Worm (Caenorhabditis elegans) whole organism, late embryonic: ENCODE data around the gene M18.6.

Experiments used
- ama-1 ChIP-seq: fragments of 150-350 bp; optimal IDR thresholded peaks from 2 replicates; lab custom pipeline; 2014
- ceh-9 ChIP-seq: sonication (generic microtip); optimal IDR thresholded peaks from 2 replicates; lab custom pipeline; 2016; ENCODE audit warnings: mild to moderate bottlenecking, missing genetic modification characterization, inconsistent platforms, missing compliant biosample characterization
- elt-4 ChIP-seq: sonication (generic microtip); optimal IDR thresholded peaks from 2 replicates; lab custom pipeline; 2016; ENCODE audit warnings: missing genetic modification characterization, missing compliant biosample characterization
- ets-4 ChIP-seq: sonication (generic microtip); optimal IDR thresholded peaks from 2 replicates; lab custom pipeline; 2016; ENCODE audit warnings: missing genetic modification characterization, missing compliant biosample characterization
- fax-1 ChIP-seq: sonication (generic microtip); optimal IDR thresholded peaks from 2 replicates; lab custom pipeline; 2016; ENCODE audit warnings: missing genotype, missing genetic modification characterization, missing compliant biosample characterization
- hlh-6 ChIP-seq: sonication (generic microtip); optimal IDR thresholded peaks from 2 replicates; lab custom pipeline; 2016; ENCODE audit warnings: missing genotype, missing genetic modification characterization, missing compliant biosample characterization
- lin-11 ChIP-seq: fragments of 200-800 bp; sonication (Bioruptor generic); optimal IDR thresholded peaks from 2 replicates; lab custom pipeline; 2018; ENCODE audit warnings: mild to moderate bottlenecking, missing genetic modification characterization, missing compliant biosample characterization
- mec-3 ChIP-seq: sonication (generic microtip); optimal IDR thresholded peaks from 2 replicates; lab custom pipeline; 2016; ENCODE audit warnings: borderline replicate concordance, missing genetic modification characterization, missing compliant biosample characterization
- pat-9 ChIP-seq: fragments of 200-800 bp; sonication (Bioruptor generic); optimal IDR thresholded peaks from 2 replicates; lab custom pipeline; 2018; ENCODE audit warnings: mild to moderate bottlenecking, missing genetic modification characterization, moderate library complexity, missing compliant biosample characterization
- rnt-1 ChIP-seq: sonication (generic microtip); optimal IDR thresholded peaks from 2 replicates; lab custom pipeline; 2016; ENCODE audit warnings: missing genetic modification characterization, missing compliant biosample characterization
- unc-86 ChIP-seq: sonication (generic microtip); optimal IDR thresholded peaks from 2 replicates; lab custom pipeline; 2016; ENCODE audit warnings: missing genetic modification characterization, missing compliant biosample characterization

- no peak for TF ChIP-seq unc-86 (tag; lab: Kevin White, UChicago)
- no peak for TF ChIP-seq ama-1 (lab: Kevin White, UChicago)
- no peak for TF ChIP-seq fax-1 (tag; lab: Kevin White, UChicago)
- no peak for TF ChIP-seq rnt-1
- TF ChIP-seq lin-11 (tag; lab: Kevin White, UChicago) = no peak
- TF ChIP-seq ets-4 (tag; lab: Kevin White, UChicago) = no peak
- no peak for TF ChIP-seq ceh-9 (tag; lab: Kevin White, UChicago)
- TF ChIP-seq hlh-6 = no peak
- TF ChIP-seq mec-3 (tag; lab: Kevin White, UChicago) = no peak
- TF ChIP-seq pat-9 (tag; lab: Kevin White, UChicago) = no peak
- no peak for TF ChIP-seq elt-4 (tag; lab: Kevin White, UChicago)
Observed at ce11 chrIV:12093384-12093783, 27.7 kb upstream of the M18.6 start, which contains the start of gene cpsf-4.
